Fruit fly (Drosophila melanogaster): ENCODE measurements around the gene CG31862.

CG31862 gene

dm6 chr2L:12350880-12351279, 12.2 kb downstream of the CG31862 start (continued):
- TF ChIP-seq CG10147 (GFP tag; optimal IDR thresholded peaks at IDR 0.05) (no peak), CG12219 (GFP tag; optimal IDR thresholded peaks at IDR 0.05) (peak; percentile 26), sens (GFP tag) (peak; percentile 96), ewg (GFP tag; optimal IDR thresholded peaks at IDR 0.05) (peak; percentile 22), Abd-B (GFP tag; optimal IDR thresholded peaks at IDR 0.05) (peak; percentile 14), ATbp (GFP tag; optimal IDR thresholded peaks at IDR 0.05) (peak; percentile 44), CG17328 (GFP tag; IDR thresholded peaks at IDR 0.05) (peak; percentile 72), CG12155 (GFP tag; optimal IDR thresholded peaks at IDR 0.05) (peak; percentile 30), bigmax (GFP tag; optimal IDR thresholded peaks at IDR 0.05) (no peak), nmo (GFP tag; optimal IDR thresholded peaks at IDR 0.05) (peak; percentile 44), stwl (tag; optimal IDR thresholded peaks at IDR 0.05) (peak; percentile 7), PHDP (tag; optimal IDR thresholded peaks at IDR 0.05) (peak; percentile 34), CG9932 (GFP tag; IDR thresholded peaks at IDR 0.05) (no peak), Doc2 (GFP tag; IDR thresholded peaks at IDR 0.05) (no peak), CG18011 (GFP tag; optimal IDR thresholded peaks at IDR 0.05) (no peak), CG4730 (GFP tag; IDR thresholded peaks at IDR 0.05) (peak; percentile 61), CG34422 (GFP tag; IDR thresholded peaks at IDR 0.05) (no peak; the same call in 2 of the 3 replicates), tgo (GFP tag; IDR thresholded peaks at IDR 0.05) (peak; percentile 47; the same call in 2 of the 3 replicates), CG1529 (GFP tag; optimal IDR thresholded peaks at IDR 0.05) (peak; percentile 49), eve (GFP tag; optimal IDR thresholded peaks at IDR 0.05) (peak; percentile 41 to 47), CG1233 (GFP tag; optimal IDR thresholded peaks at IDR 0.05) (peak; percentile 21), cg (GFP tag; optimal IDR thresholded peaks at IDR 0.05) (peak; percentile 55), CG33557 (GFP tag; optimal IDR thresholded peaks at IDR 0.05) (peak; percentile 70), CG2678 (tag; optimal IDR thresholded peaks at IDR 0.05) (peak; percentile 44), CG7357 (GFP tag; IDR thresholded peaks at IDR 0.05) (no peak), Camta (GFP tag; optimal IDR thresholded peaks at IDR 0.05) (peak; percentile 55), CG7928 (GFP tag; optimal IDR thresholded peaks at IDR 0.05) (no peak), Elba2 (GFP tag; optimal IDR thresholded peaks at IDR 0.05) (peak; percentile 1), otp (GFP tag; IDR thresholded peaks at IDR 0.05) (peak; percentile 50; the same call in 1 of the 3 replicates), CG11695 (GFP tag; IDR thresholded peaks at IDR 0.05) (peak; percentile 47; the same call in 1 of the 3 replicates), CG15011 (GFP tag; optimal IDR thresholded peaks at IDR 0.05) (no peak), ranshi (GFP tag; IDR thresholded peaks at IDR 0.05) (peak; percentile 30; the same call in 1 of the 2 replicates), CG12391 (tag; optimal IDR thresholded peaks at IDR 0.05) (peak; percentile 68), CG10274 (GFP tag; optimal IDR thresholded peaks at IDR 0.05) (no peak), unpg (GFP tag; optimal IDR thresholded peaks at IDR 0.05) (peak; percentile 51), nau (GFP tag; optimal IDR thresholded peaks at IDR 0.05) (no peak), bowl (GFP tag; IDR thresholded peaks at IDR 0.05) (no peak), D19A (tag; optimal IDR thresholded peaks at IDR 0.05) (peak; percentile 54), Oli (tag; optimal IDR thresholded peaks at IDR 0.05) (peak; percentile 52), Atf-2 (GFP tag; optimal IDR thresholded peaks at IDR 0.05) (peak; percentile 19), CG3838 (GFP tag; optimal IDR thresholded peaks at IDR 0.05) (no peak), CoRest (tag; optimal IDR thresholded peaks at IDR 0.05) (peak; percentile 37), sc (optimal IDR thresholded peaks at IDR 0.05) (no peak), sc (GFP tag; optimal IDR thresholded peaks at IDR 0.05) (peak; percentile 30), ara (GFP tag; IDR thresholded peaks at IDR 0.05) (peak; percentile 73), ind (GFP tag; optimal IDR thresholded peaks at IDR 0.05) (peak; percentile 5), row (GFP tag; IDR thresholded peaks at IDR 0.05) (peak; percentile 75), az2 (GFP tag; optimal IDR thresholded peaks at IDR 0.05) (peak; percentile 51), CG31441 (GFP tag; IDR thresholded peaks at IDR 0.05) (peak; percentile 41; the same call in 1 of the 2 replicates), CG7839 (tag; optimal IDR thresholded peaks at IDR 0.05) (peak; percentile 62), Rx (GFP tag; IDR thresholded peaks at IDR 0.05) (peak; percentile 49; the same call in 1 of the 2 replicates)
